Fruit fly (Drosophila melanogaster) whole organism, embryonic: ENCODE measurements around the gene pit.

Experiments
- Awh ChIP-seq: fragments of 200-800 bp; sonication (Bioruptor generic); IDR thresholded peaks from 2 replicates; pipeline ENCODE4, ENCODE4 v1.3.6; 2022; ENCODE audit warnings: missing biosample characterization, missing genetic modification characterization
- B-H1 ChIP-seq: fragments of 200-800 bp; sonication (Bioruptor generic); IDR thresholded peaks from 3 replicates; pipeline ENCODE4 v1.3.6; 2022; ENCODE audit warnings: missing biosample characterization, missing genetic modification characterization
- CG10209 ChIP-seq: fragments of 200-800 bp; sonication (Bioruptor generic); optimal IDR thresholded peaks from 3 replicates; lab custom pipeline; 2017; ENCODE audit warnings: missing biosample characterization, mild to moderate bottlenecking, missing genetic modification characterization, missing genetic modification reagents
- CG10321 ChIP-seq: fragments of 200-800 bp; sonication (Bioruptor generic); IDR thresholded peaks from 2 replicates; pipeline ENCODE4 v1.3.6; 2022; ENCODE audit warnings: missing biosample characterization, missing genetic modification characterization
- CG11695 ChIP-seq: fragments of 200-800 bp; sonication (Bioruptor generic); IDR thresholded peaks from 3 replicates; pipeline ENCODE4 v1.3.6; 2022; ENCODE audit warnings: missing biosample characterization, missing genetic modification characterization
- CG12219 ChIP-seq: fragments of 200-800 bp; sonication (Bioruptor generic); optimal IDR thresholded peaks from 3 replicates; lab custom pipeline; 2018; ENCODE audit warnings: missing biosample characterization, mild to moderate bottlenecking, missing genetic modification characterization
- CG13424 ChIP-seq: fragments of 200-800 bp; sonication (Bioruptor generic); optimal IDR thresholded peaks from 2 replicates; lab custom pipeline; 2019; ENCODE audit warnings: missing biosample characterization, mild to moderate bottlenecking, missing genetic modification characterization, moderate library complexity
- CG13624 ChIP-seq: fragments of 200-800 bp; sonication (Bioruptor generic); optimal IDR thresholded peaks from 2 replicates; lab custom pipeline; 2016; ENCODE audit warnings: missing biosample characterization, missing genetic modification characterization
- CG16779 ChIP-seq: fragments of 200-800 bp; sonication (Bioruptor generic); IDR thresholded peaks from 2 replicates; pipeline ENCODE4 v1.3.6; 2022; ENCODE audit warnings: missing biosample characterization, missing genetic modification characterization
- CG2875 ChIP-seq: fragments of 200-800 bp; sonication (Bioruptor generic); optimal IDR thresholded peaks from 2 replicates; lab custom pipeline; 2017; ENCODE audit warnings: missing biosample characterization, mild to moderate bottlenecking, missing genetic modification characterization, missing genetic modification reagents
- CG34422 ChIP-seq: fragments of 200-800 bp; sonication (Bioruptor generic); IDR thresholded peaks from 3 replicates; pipeline ENCODE4 v1.3.6; 2022; ENCODE audit warnings: missing biosample characterization, missing genetic modification characterization
- CG4404 ChIP-seq: fragments of 200-800 bp; sonication (Bioruptor generic); IDR thresholded peaks from 2 replicates; pipeline ENCODE4 v1.3.6; 2022; ENCODE audit warnings: missing biosample characterization, missing genetic modification characterization
- CG4730 ChIP-seq: fragments of 200-800 bp; sonication (Bioruptor generic); IDR thresholded peaks from 2 replicates; pipeline ENCODE4 v1.3.6; 2022; ENCODE audit warnings: missing biosample characterization, missing genetic modification characterization
- CG4854 ChIP-seq: fragments of 200-800 bp; sonication (Bioruptor generic); optimal IDR thresholded peaks from 2 replicates; lab custom pipeline; 2016; ENCODE audit warnings: missing biosample characterization, missing genetic modification characterization, inconsistent platforms
- CG5953 ChIP-seq: fragments of 200-800 bp; sonication (Bioruptor generic); IDR thresholded peaks from 2 replicates; pipeline ENCODE4 v1.3.6; 2022; ENCODE audit warnings: missing biosample characterization, missing genetic modification characterization
- CG6272 ChIP-seq: fragments of 200-800 bp; sonication (Bioruptor generic); IDR thresholded peaks from 2 replicates; pipeline ENCODE4 v1.3.6; 2022; ENCODE audit warnings: missing biosample characterization, missing genetic modification characterization
- CG7372 ChIP-seq: fragments of 200-800 bp; sonication (Bioruptor generic); IDR thresholded peaks from 2 replicates; pipeline ENCODE4 v1.3.6; 2022; ENCODE audit warnings: missing biosample characterization, missing genetic modification characterization
- CG8281 ChIP-seq: fragments of 200-800 bp; sonication (Bioruptor generic); optimal IDR thresholded peaks from 2 replicates; lab custom pipeline; 2018; ENCODE audit warnings: missing biosample characterization, mild to moderate bottlenecking, missing genetic modification characterization, moderate library complexity
- CG8388 ChIP-seq: fragments of 200-800 bp; sonication (Bioruptor generic); optimal IDR thresholded peaks from 2 replicates; lab custom pipeline; 2019; ENCODE audit warnings: missing biosample characterization, mild to moderate bottlenecking, missing genetic modification characterization, moderate library complexity
- CG8765 ChIP-seq: fragments of 200-800 bp; sonication (Bioruptor generic); IDR thresholded peaks from 2 replicates; pipeline ENCODE4 v1.3.6; 2022; ENCODE audit warnings: missing biosample characterization, missing genetic modification characterization
- CG8944 ChIP-seq: fragments of 200-800 bp; sonication (Bioruptor generic); optimal IDR thresholded peaks from 3 replicates; lab custom pipeline; 2016; ENCODE audit warnings: missing biosample characterization, missing genetic modification characterization
- CG9727 ChIP-seq: fragments of 200-800 bp; sonication (Bioruptor generic); optimal IDR thresholded peaks from 3 replicates; lab custom pipeline; 2017; ENCODE audit warnings: missing biosample characterization, mild to moderate bottlenecking, missing genetic modification characterization
- H15 ChIP-seq: fragments of 200-800 bp; sonication (Bioruptor generic); IDR thresholded peaks from 3 replicates; pipeline ENCODE4 v1.3.6; 2022; ENCODE audit warnings: missing biosample characterization, missing genetic modification characterization
- HLHmδ ChIP-seq: fragments of 200-800 bp; sonication (Bioruptor generic); optimal IDR thresholded peaks from 2 replicates; lab custom pipeline; 2018; ENCODE audit warnings: missing biosample characterization, mild to moderate bottlenecking, missing genetic modification characterization, moderate library complexity
- Hr51 ChIP-seq, 2 experiments: fragments of 200-800 bp; sonication (Bioruptor generic); optimal IDR thresholded peaks; 2 replicates in 1 of 2; 3 replicates in 1 of 2; lab custom pipeline; 2016 to 2018; ENCODE audit warnings: missing biosample characterization in 2 of 2, missing genetic modification characterization in 2 of 2, mild to moderate bottlenecking in 1 of 2, moderate library complexity in 1 of 2
- Med ChIP-seq: fragments of 200-800 bp; sonication (Bioruptor generic); peaks from one replicate; lab custom pipeline; 2016; ENCODE audit warnings: missing biosample characterization, missing genetic modification characterization, mild to moderate bottlenecking, inconsistent platforms, moderate library complexity
- Mes4 ChIP-seq: fragments of 200-800 bp; sonication (Bioruptor generic); optimal IDR thresholded peaks from 2 replicates; lab custom pipeline; 2016; ENCODE audit warnings: missing biosample characterization, missing genetic modification characterization
- NFAT ChIP-seq: fragments of 200-800 bp; sonication (Bioruptor generic); IDR thresholded peaks from 2 replicates; pipeline ENCODE4 v1.3.6; 2022; ENCODE audit warnings: missing biosample characterization, missing genetic modification characterization
- Optix ChIP-seq: fragments of 200-800 bp; sonication (Bioruptor generic); IDR thresholded peaks from 3 replicates; pipeline ENCODE4 v1.3.6; 2022; ENCODE audit warnings: missing biosample characterization, missing genetic modification characterization
- Sox100B ChIP-seq: fragments of 200-800 bp; sonication (Bioruptor generic); optimal IDR thresholded peaks from 3 replicates; lab custom pipeline; 2018; ENCODE audit warnings: missing biosample characterization, mild to moderate bottlenecking, missing genetic modification characterization
- Xrp1 ChIP-seq: fragments of 200-800 bp; sonication (Bioruptor generic); IDR thresholded peaks from 2 replicates; pipeline ENCODE4 v1.3.6; 2022; ENCODE audit warnings: missing biosample characterization, missing genetic modification characterization
- al ChIP-seq: fragments of 200-800 bp; sonication (Bioruptor generic); IDR thresholded peaks from 2 replicates; pipeline ENCODE4 v1.3.6; 2022; ENCODE audit warnings: missing biosample characterization, missing genetic modification characterization
- ci ChIP-seq: fragments of 200-800 bp; sonication (Bioruptor generic); IDR thresholded peaks from 3 replicates; pipeline ENCODE4 v1.3.6; 2022; ENCODE audit warnings: missing biosample characterization, missing genetic modification characterization
- corto ChIP-seq: fragments of 200-800 bp; sonication (Bioruptor generic); optimal IDR thresholded peaks from 2 replicates; lab custom pipeline; 2016; ENCODE audit warnings: missing biosample characterization, mild to moderate bottlenecking, missing genetic modification characterization, moderate library complexity
- crp ChIP-seq, 2 experiments: fragments of 200-800 bp; sonication (Bioruptor generic); optimal IDR thresholded peaks; 2 replicates in 1 of 2; 3 replicates in 1 of 2; lab custom pipeline; 2017; ENCODE audit warnings: missing biosample characterization in 2 of 2, missing genetic modification characterization in 2 of 2, mild to moderate bottlenecking in 1 of 2, moderate library complexity in 1 of 2
- fd96Cb ChIP-seq: fragments of 200-800 bp; sonication (Bioruptor generic); optimal IDR thresholded peaks from 2 replicates; lab custom pipeline; 2018; ENCODE audit warnings: missing biosample characterization, mild to moderate bottlenecking, missing genetic modification characterization, moderate library complexity
- ken ChIP-seq: fragments of 200-800 bp; sonication (Bioruptor generic); IDR thresholded peaks from 3 replicates; pipeline ENCODE4 v1.3.6; 2022; ENCODE audit warnings: missing biosample characterization, missing genetic modification characterization
- lola ChIP-seq, 3 experiments: fragments of >200 bp in 2 of 3; fragments of 200-800 bp in 1 of 3; sonication (Bioruptor generic) in 1 of 3; optimal IDR thresholded peaks; 2 replicates each; lab custom pipeline; 2017 to 2019; ENCODE audit warnings: missing biosample characterization in 3 of 3, missing genetic modification characterization in 3 of 3, mild to moderate bottlenecking in 1 of 3, moderate library complexity in 1 of 3
- lov ChIP-seq, 2 experiments: fragments of 200-800 bp in 1 of 2; fragments of >200 bp in 1 of 2; sonication (Bioruptor generic) in 1 of 2; IDR thresholded peaks in 1 of 2; optimal IDR thresholded peaks in 1 of 2; 2 replicates in 1 of 2; 3 replicates in 1 of 2; pipeline versions ENCODE4 v1.3.6 to Lab custom; 2017 to 2022; ENCODE audit warnings: missing biosample characterization in 1 of 2, missing genetic modification characterization in 1 of 2
- org-1 ChIP-seq: fragments of 200-800 bp; sonication (Bioruptor generic); optimal IDR thresholded peaks from 2 replicates; lab custom pipeline; 2017; ENCODE audit warnings: missing biosample characterization, missing genetic modification characterization
- pan ChIP-seq, 4 experiments: fragments of >200 bp in 3 of 4; fragments of 200-800 bp in 1 of 4; sonication (Bioruptor generic) in 1 of 4; optimal IDR thresholded peaks in 3 of 4; IDR thresholded peaks in 1 of 4; 2 replicates each; pipeline versions ENCODE4 v1.3.6 to Lab custom; 2017 to 2022; ENCODE audit warnings: missing biosample characterization in 2 of 4, missing genetic modification characterization in 2 of 4, mixed read lengths in 1 of 4
- peb ChIP-seq: fragments of 200-800 bp; sonication (Bioruptor generic); IDR thresholded peaks from 2 replicates; pipeline ENCODE4 v1.3.6; 2022; ENCODE audit warnings: missing biosample characterization, missing genetic modification characterization
- sim ChIP-seq: fragments of 200-800 bp; sonication (Bioruptor generic); IDR thresholded peaks from 2 replicates; pipeline ENCODE4 v1.3.6; 2022; ENCODE audit warnings: missing biosample characterization, missing genetic modification characterization
- so ChIP-seq: fragments of 200-800 bp; sonication (Bioruptor generic); IDR thresholded peaks from 3 replicates; pipeline ENCODE4 v1.3.6; 2022; ENCODE audit warnings: missing biosample characterization, missing genetic modification characterization
- tgo ChIP-seq: fragments of 200-800 bp; sonication (Bioruptor generic); IDR thresholded peaks from 3 replicates; pipeline ENCODE4 v1.3.6; 2022; ENCODE audit warnings: missing biosample characterization, missing genetic modification characterization
- ttk ChIP-seq: fragments of 200-800 bp; sonication (Bioruptor generic); IDR thresholded peaks from 2 replicates; pipeline ENCODE4 v2.1.2; 2022; ENCODE audit warnings: missing biosample characterization, missing genetic modification characterization
- usp ChIP-seq: fragments of >200 bp; optimal IDR thresholded peaks from 2 replicates; lab custom pipeline; 2017; ENCODE audit warnings: missing biosample characterization, missing genetic modification characterization
- vvl ChIP-seq: fragments of 200-800 bp; sonication (Bioruptor generic); IDR thresholded peaks from 2 replicates; pipeline ENCODE4 v1.3.6; 2022; ENCODE audit warnings: missing biosample characterization, missing genetic modification characterization
- yki ChIP-seq: fragments of >200 bp; optimal IDR thresholded peaks from 3 replicates; lab custom pipeline; 2018

pit gene

dm6 chr3R:22039480-22039879, 5.4 kb downstream of the pit start (continued):
- TF ChIP-seq yki (no peak), org-1 (GFP tag; lab: Kevin White, UChicago) (peak; percentile 42), CG6272 (GFP tag; lab: Robert Waterston, UW) (0 out of 2 replicates have a peak, but pooled peaks have one; percentile 6), CG7372 (GFP tag; lab: Robert Waterston, UW) (no peak), ci (GFP tag; lab: Robert Waterston, UW) (peak; percentile 89), CG4854 (GFP tag; lab: Kevin White, UChicago) (no peak), CG10321 (0 out of 2 replicates have a peak, but pooled peaks have one; percentile 17), al (GFP tag; lab: Robert Waterston, UW) (no peak), so (peak; percentile 69; the same call in 1 of the 3 replicates), sim (GFP tag; lab: Robert Waterston, UW) (peak; percentile 74; the same call in 1 of the 2 replicates), ttk (GFP tag; lab: Robert Waterston, UW) (peak; percentile 52), CG4730 (GFP tag; lab: Robert Waterston, UW) (peak; percentile 54), peb (GFP tag; lab: Robert Waterston, UW) (0 out of 2 replicates have a peak, but pooled peaks have one; percentile 27), CG8281 (no peak), tgo (GFP tag; lab: Robert Waterston, UW) (peak; percentile 70), CG12219 (GFP tag; lab: Kevin White, UChicago) (peak; percentile 30), Awh (GFP tag; lab: Robert Waterston, UW) (peak; percentile 72), CG9727 (GFP tag; lab: Kevin White, UChicago) (peak; percentile 26), ken (GFP tag; lab: Robert Waterston, UW) (peak; percentile 61; the same call in 1 of the 3 replicates), CG13424 (tag; lab: Kevin White, UChicago) (peak; percentile 53), CG8388 (GFP tag; lab: Kevin White, UChicago) (peak; percentile 24), NFAT (GFP tag; lab: Robert Waterston, UW) (0 out of 2 replicates have a peak, but pooled peaks have one; percentile 5), lov (optimal IDR thresholded peaks at IDR 0.05; lab: Kevin White, UChicago) (no peak), lov (GFP tag; IDR thresholded peaks at IDR 0.05; lab: Robert Waterston, UW) (peak; percentile 82; the same call in 2 of the 3 replicates), CG5953 (GFP tag; lab: Robert Waterston, UW) (peak; percentile 70), vvl (peak; percentile 89), Xrp1 (GFP tag; lab: Robert Waterston, UW) (peak; percentile 82), Optix (GFP tag; lab: Robert Waterston, UW) (peak; percentile 69; the same call in 2 of the 3 replicates), corto (GFP tag; lab: Kevin White, UChicago) (no peak), Mes4 (GFP tag; lab: Kevin White, UChicago) (no peak), H15 (GFP tag; lab: Robert Waterston, UW) (peak; percentile 60; the same call in 2 of the 3 replicates), B-H1 (GFP tag; lab: Robert Waterston, UW) (peak; percentile 42; the same call in 1 of the 3 replicates), CG8944 (peak; percentile 10), CG13624 (peak; percentile 2), CG4404 (GFP tag; lab: Robert Waterston, UW) (peak; percentile 49), crp (GFP tag; optimal IDR thresholded peaks at IDR 0.05; lab: Kevin White, UChicago) (peak in 1 of 2 experiments; percentile 10), CG10209 (GFP tag; lab: Kevin White, UChicago) (peak; percentile 4), Sox100B (GFP tag; lab: Kevin White, UChicago) (no peak), CG2875 (peak; percentile 34), pan (optimal IDR thresholded peaks at IDR 0.05; lab: Kevin White, UChicago) (no peak), pan (GFP tag; optimal IDR thresholded peaks at IDR 0.05 in 1 of 2, IDR thresholded peaks at IDR 0.05 in 1 of 2) (peak in 1 of 2 experiments; percentile 79), usp (GFP tag; lab: Kevin White, UChicago) (no peak), Hr51 (GFP tag; optimal IDR thresholded peaks at IDR 0.05; lab: Kevin White, UChicago) (peak in 1 of 2 experiments; percentile 67), Med (GFP tag; lab: Kevin White, UChicago) (peak; percentile 79), CG34422 (GFP tag; lab: Robert Waterston, UW) (peak; percentile 76), HLHmδ (GFP tag; lab: Kevin White, UChicago) (no peak), CG11695 (GFP tag; lab: Robert Waterston, UW) (no peak; the same call in 2 of the 3 replicates), CG8765 (GFP tag; lab: Robert Waterston, UW) (peak; percentile 33; the same call in 1 of the 2 replicates), lola (GFP tag; optimal IDR thresholded peaks at IDR 0.05; lab: Kevin White, UChicago) (peak in 1 of 3 experiments; percentile 12), CG16779 (no peak), fd96Cb (peak; percentile 35)
